Fruit fly (Drosophila melanogaster): ENCODE data around the gene gammaTub23C.

Gene gammaTub23C

DNA sequence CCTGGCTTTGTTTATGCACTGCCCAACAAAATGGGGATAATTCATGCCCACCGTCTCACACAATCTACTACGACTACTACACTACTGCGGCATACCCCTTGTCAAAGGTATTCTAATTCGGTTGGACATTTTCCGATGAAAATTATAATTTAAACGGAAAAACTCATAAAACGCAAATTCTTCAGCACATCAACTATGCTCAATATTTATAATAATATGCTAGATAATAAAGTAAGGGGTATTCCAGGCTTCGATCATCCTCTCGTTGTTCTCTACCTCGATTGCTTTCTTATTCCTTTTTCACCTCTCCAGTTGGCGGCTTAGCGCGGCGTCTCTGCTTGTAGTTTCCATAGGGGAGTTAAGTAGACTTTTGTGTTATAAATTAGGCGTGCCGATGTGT lies 31.3 kb upstream of the gammaTub23C start (continued):
- TF ChIP-seq CG8632 (GFP tag; optimal IDR thresholded peaks at IDR 0.05) (no peak), Hr39 (GFP tag; optimal IDR thresholded peaks at IDR 0.05) (no peak), OdsH (GFP tag; optimal IDR thresholded peaks at IDR 0.05) (no peak), Met (GFP tag; optimal IDR thresholded peaks at IDR 0.05) (no peak), CG32006 (GFP tag; optimal IDR thresholded peaks at IDR 0.05) (peak; percentile 20), eg (GFP tag; IDR thresholded peaks at IDR 0.05) (no peak), CG6792 (GFP tag; optimal IDR thresholded peaks at IDR 0.05) (no peak), ss (GFP tag; optimal IDR thresholded peaks at IDR 0.05) (no peak), vri (GFP tag; optimal IDR thresholded peaks at IDR 0.05) (no peak), CG3919 (GFP tag; optimal IDR thresholded peaks at IDR 0.05) (no peak), fkh (GFP tag; optimal IDR thresholded peaks at IDR 0.05) (no peak), Ets21C (GFP tag; optimal IDR thresholded peaks at IDR 0.05) (no peak), topi (GFP tag; optimal IDR thresholded peaks at IDR 0.05) (no peak), Eip75B (GFP tag; optimal IDR thresholded peaks at IDR 0.05) (no peak)

DNA sequence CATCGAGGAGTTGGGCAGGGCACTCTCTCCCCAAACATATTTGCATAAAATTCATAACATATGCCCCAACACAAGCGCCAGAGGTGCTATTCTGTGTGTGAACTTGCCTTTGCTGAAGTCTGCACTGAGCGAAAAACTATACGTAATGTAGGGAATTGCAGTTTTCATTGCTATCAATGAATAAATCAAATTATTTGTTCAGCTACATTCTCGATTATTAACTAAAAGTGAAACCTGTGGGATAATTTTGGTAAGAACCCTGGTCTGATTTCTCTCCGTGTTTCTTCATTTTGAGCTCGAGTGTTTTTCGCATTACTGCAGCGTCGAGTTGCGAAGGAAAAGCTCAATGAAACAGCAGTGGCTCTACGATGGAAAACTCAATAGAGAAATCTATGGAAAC lies 30.1 kb upstream of the gammaTub23C start:
- TF ChIP-seq Eip75B (GFP tag; optimal IDR thresholded peaks at IDR 0.05) (no peak), CG9139 (GFP tag; optimal IDR thresholded peaks at IDR 0.05) (no peak), spab (GFP tag; optimal IDR thresholded peaks at IDR 0.05) (no peak), CG16779 (tag; optimal IDR thresholded peaks at IDR 0.05) (no peak), CG6163 (GFP tag; IDR thresholded peaks at IDR 0.05) (peak; percentile 38; the same call in 1 of the 3 replicates), Sox15 (GFP tag; optimal IDR thresholded peaks at IDR 0.05) (no peak), CG8319 (GFP tag; optimal IDR thresholded peaks at IDR 0.05) (peak; percentile 6), CG11294 (GFP tag; IDR thresholded peaks at IDR 0.05) (no peak), net (GFP tag; optimal IDR thresholded peaks at IDR 0.05) (no peak), fd59A (GFP tag; optimal IDR thresholded peaks at IDR 0.05) (peak; percentile 13), pdm3 (GFP tag; optimal IDR thresholded peaks at IDR 0.05) (peak; percentile 14), Hr39 (GFP tag; optimal IDR thresholded peaks at IDR 0.05) (peak; percentile 4), CG32006 (GFP tag; optimal IDR thresholded peaks at IDR 0.05) (peak; percentile 50), OdsH (GFP tag; optimal IDR thresholded peaks at IDR 0.05) (peak; percentile 20), Ets96B (tag; optimal IDR thresholded peaks at IDR 0.05) (no peak), Met (GFP tag; optimal IDR thresholded peaks at IDR 0.05) (no peak), Blimp-1 (GFP tag; optimal IDR thresholded peaks at IDR 0.05) (no peak), CG3032 (tag; optimal IDR thresholded peaks at IDR 0.05) (no peak), CG11902 (GFP tag; optimal IDR thresholded peaks at IDR 0.05) (no peak), Sox14 (GFP tag; optimal IDR thresholded peaks at IDR 0.05) (no peak), cyc (GFP tag; optimal IDR thresholded peaks at IDR 0.05) (no peak), Eip78C (GFP tag) (peak; percentile 76), acj6 (GFP tag; optimal IDR thresholded peaks at IDR 0.05) (peak; percentile 11), CG11762 (GFP tag; optimal IDR thresholded peaks at IDR 0.05; ENCODE audit: insufficient read depth) (no peak), Gug (GFP tag; IDR thresholded peaks at IDR 0.05) (0 out of 2 replicates have a peak, but pooled peaks have one; percentile 38), esn (GFP tag; optimal IDR thresholded peaks at IDR 0.05) (no peak), Ets21C (GFP tag; optimal IDR thresholded peaks at IDR 0.05) (no peak), Sox102F (GFP tag; optimal IDR thresholded peaks at IDR 0.05) (no peak), CG15336 (GFP tag; IDR thresholded peaks at IDR 0.05) (peak; percentile 24; the same call in 1 of the 2 replicates), CG6792 (GFP tag; optimal IDR thresholded peaks at IDR 0.05) (no peak), Lpt (GFP tag; optimal IDR thresholded peaks at IDR 0.05) (no peak), CG10669 (GFP tag; optimal IDR thresholded peaks at IDR 0.05) (peak; percentile 5), fd85E (GFP tag; optimal IDR thresholded peaks at IDR 0.05) (no peak), CG3919 (GFP tag; optimal IDR thresholded peaks at IDR 0.05) (peak; percentile 2), CG8632 (GFP tag; optimal IDR thresholded peaks at IDR 0.05) (no peak), eg (GFP tag; IDR thresholded peaks at IDR 0.05) (0 out of 3 replicates have a peak, but pooled peaks have one; percentile 16), achi (GFP tag; optimal IDR thresholded peaks at IDR 0.05) (peak; percentile 17), CG6854 (GFP tag; optimal IDR thresholded peaks at IDR 0.05) (no peak), vri (GFP tag; optimal IDR thresholded peaks at IDR 0.05) (no peak), CG34406 (GFP tag; optimal IDR thresholded peaks at IDR 0.05) (no peak), topi (GFP tag; optimal IDR thresholded peaks at IDR 0.05) (no peak), svp (GFP tag) (no peak), CG31627 (GFP tag; optimal IDR thresholded peaks at IDR 0.05) (no peak), CG7368 (GFP tag; optimal IDR thresholded peaks at IDR 0.05) (no peak), fkh (GFP tag; optimal IDR thresholded peaks at IDR 0.05) (no peak), Eip93F (GFP tag; optimal IDR thresholded peaks at IDR 0.05) (no peak), lz (GFP tag; optimal IDR thresholded peaks at IDR 0.05) (no peak), CG6276 (GFP tag; optimal IDR thresholded peaks at IDR 0.05) (no peak)

Measured in whole organism, prepupa.